Worm (Caenorhabditis elegans) whole organism, midembryonic: ENCODE data around the gene dlg-1.

Experiments used
- T22C8.4 ChIP-seq: fragments of 200-800 bp; sonication (Bioruptor generic); IDR thresholded peaks from 2 replicates; pipeline ENCODE4 v1.3.6; 2022; ENCODE audit warnings: missing genetic modification characterization, missing compliant biosample characterization
- cog-1 ChIP-seq: sonication (generic microtip); optimal IDR thresholded peaks from 2 replicates; lab custom pipeline; 2016; ENCODE audit warnings: missing genetic modification characterization, missing compliant biosample characterization
- flt-1 ChIP-seq: fragments of 200-800 bp; sonication (Bioruptor generic); IDR thresholded peaks from 2 replicates; pipeline ENCODE4 v1.3.6; 2022; ENCODE audit warnings: missing genetic modification characterization, missing compliant biosample characterization
- klf-2 ChIP-seq: fragments of 200-800 bp; sonication (Bioruptor generic); conservative IDR thresholded peaks from 2 replicates; pipeline ENCODE4 v1.3.6; 2022; ENCODE audit warnings: missing genetic modification reagents, missing genetic modification characterization, missing compliant biosample characterization
- med-1 ChIP-seq: sonication (generic microtip); optimal IDR thresholded peaks from 2 replicates; lab custom pipeline; 2017; ENCODE audit warnings: missing genetic modification characterization, mild to moderate bottlenecking, missing compliant biosample characterization, antibody characterized with exemption, missing genetic modification reagents; ENCODE audit not compliant: insufficient read depth
- ref-1 ChIP-seq: fragments of 200-800 bp; sonication (Bioruptor generic); conservative IDR thresholded peaks from 2 replicates; pipeline ENCODE4 v1.3.6; 2022; ENCODE audit warnings: missing genetic modification reagents, missing genetic modification characterization, missing compliant biosample characterization
- tab-1 ChIP-seq: fragments of 200-800 bp; sonication (Bioruptor generic); IDR thresholded peaks from 2 replicates; pipeline ENCODE4 v1.3.6; 2022; ENCODE audit warnings: missing genetic modification characterization, missing compliant biosample characterization
- ztf-23 ChIP-seq: fragments of 200-800 bp; sonication (Bioruptor generic); IDR thresholded peaks from 2 replicates; pipeline ENCODE4 v1.3.6; 2022; ENCODE audit warnings: missing genetic modification reagents, missing genetic modification characterization, missing compliant biosample characterization
- ztf-29 ChIP-seq: fragments of 200-800 bp; sonication (Bioruptor generic); IDR thresholded peaks from 2 replicates; pipeline ENCODE4 v1.3.6; 2022; ENCODE audit warnings: missing genetic modification reagents, missing genetic modification characterization, missing compliant biosample characterization

DNA sequence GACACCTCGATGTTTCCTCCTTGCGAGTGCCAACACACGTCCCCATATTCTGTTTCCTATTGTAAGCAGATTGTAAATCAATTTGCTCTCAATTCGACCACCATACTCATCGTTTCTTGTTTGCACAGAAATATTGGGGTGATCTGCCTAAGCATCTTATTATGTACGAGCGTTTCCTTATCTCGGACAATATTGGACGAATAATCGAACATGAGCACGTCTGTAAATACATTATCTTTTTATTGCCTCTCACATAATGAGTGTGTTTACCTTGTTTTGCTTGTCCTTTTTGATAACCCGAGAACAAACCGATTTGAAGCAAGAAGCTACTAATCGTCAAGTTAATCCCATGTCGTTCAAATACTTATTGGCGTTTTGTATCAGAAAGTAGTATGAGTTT is 24.4 kb upstream of the dlg-1 start:
- TF ChIP-seq T22C8.4 (GFP tag; lab: Robert Waterston, UW) (no peak), med-1 (GFP tag; lab: Kevin White, UChicago) (no peak), cog-1 (tag; lab: Kevin White, UChicago) (no peak), ref-1 (GFP tag; lab: Robert Waterston, UW) (no peak), ztf-23 (no peak), flt-1 (GFP tag; lab: Robert Waterston, UW) (no peak), ztf-29 (GFP tag; lab: Robert Waterston, UW) (no peak), tab-1 (GFP tag; lab: Robert Waterston, UW) (no peak), klf-2 (no peak)
